Worm (Caenorhabditis elegans): Measurements from ENCODE around the gene prp-40.

prp-40 gene

DNA sequence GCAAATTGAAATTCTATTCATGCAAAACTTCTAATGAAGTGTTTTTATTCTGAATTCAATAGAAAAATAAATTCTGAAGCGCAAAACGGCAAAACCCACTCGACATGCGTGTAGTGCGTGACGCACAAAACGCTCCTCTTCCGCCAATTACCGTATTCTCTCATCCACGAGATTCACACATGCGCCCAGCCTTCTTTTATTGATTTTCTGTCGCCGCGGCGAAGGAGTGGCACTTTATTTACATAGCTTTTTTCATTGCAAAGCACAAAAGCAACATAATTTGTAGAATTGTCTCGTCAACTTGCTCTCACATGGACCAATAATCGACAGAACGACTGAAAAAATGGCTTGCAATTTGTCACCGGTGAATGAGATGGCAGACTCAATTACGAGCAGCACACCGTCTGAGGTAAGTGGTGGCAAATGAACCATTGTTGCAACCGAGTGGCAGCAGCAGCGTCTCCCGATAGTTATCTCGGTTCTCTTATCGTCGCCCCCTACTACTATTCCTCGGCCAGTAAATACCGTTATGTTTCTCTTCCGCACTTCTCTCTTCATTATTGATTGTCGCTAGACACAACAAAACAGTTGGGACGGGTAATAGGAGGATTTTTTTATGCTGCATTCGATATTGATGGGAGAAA lies 24.3 kb downstream of the prp-40 start, which contains the start of gene unc-16 (continued):
- TF ChIP-seq nhr-10 (tag; optimal IDR thresholded peaks at IDR 0.05) (no peak), attf-4 (tag; optimal IDR thresholded peaks at IDR 0.05) (no peak), nhr-111 (GFP tag; optimal IDR thresholded peaks at IDR 0.05) (no peak), madf-5 (GFP tag; IDR thresholded peaks at IDR 0.05) (no peak), nhr-28 (tag; optimal IDR thresholded peaks at IDR 0.05) (peak; percentile 26), daf-8 (GFP tag; IDR thresholded peaks at IDR 0.05) (no peak), spr-1 (tag; optimal IDR thresholded peaks at IDR 0.05) (peak; percentile 87), jun-1 (tag; optimal IDR thresholded peaks at IDR 0.05) (no peak), aly-2 (tag; optimal IDR thresholded peaks at IDR 0.05) (no peak), dmd-6 (GFP tag; IDR thresholded peaks at IDR 0.05) (peak; percentile 71), ceh-44 (GFP tag; IDR thresholded peaks at IDR 0.05) (peak; percentile 36; the same call in 1 of the 2 replicates), nhr-42 (GFP tag; IDR thresholded peaks at IDR 0.05) (peak; percentile 18; the same call in 1 of the 2 replicates), duxl-1 (tag; optimal IDR thresholded peaks at IDR 0.05; ENCODE audit: poor library complexity) (peak; percentile 67), nhr-77 (tag; optimal IDR thresholded peaks at IDR 0.05) (peak; percentile 50), fkh-10 (GFP tag; optimal IDR thresholded peaks at IDR 0.05) (peak; percentile 91), ZK546.5 (tag; optimal IDR thresholded peaks at IDR 0.05) (peak in 1 of 2 experiments; percentile 9), php-3 (GFP tag; IDR thresholded peaks at IDR 0.05) (no peak), rbr-2 (tag; optimal IDR thresholded peaks at IDR 0.05) (peak; percentile 91), mxl-2 (GFP tag; conservative IDR thresholded peaks at IDR 0.05) (peak; percentile 77), lin-13 (GFP tag; optimal IDR thresholded peaks at IDR 0.05) (peak; percentile 59), zfp-2 (tag; optimal IDR thresholded peaks at IDR 0.05) (peak; percentile 21), Y5F2A.4 (GFP tag; optimal IDR thresholded peaks at IDR 0.05) (no peak), ama-1 (optimal IDR thresholded peaks at IDR 0.05) (peak; percentile 86), ctbp-1 (GFP tag; IDR thresholded peaks at IDR 0.05) (peak; percentile 68; the same call in 1 of the 2 replicates), dpl-1 (GFP tag; optimal IDR thresholded peaks at IDR 0.05) (peak; percentile 76), ceh-62 (tag; optimal IDR thresholded peaks at IDR 0.05) (no peak), mxl-3 (GFP tag; optimal IDR thresholded peaks at IDR 0.05) (peak; percentile 89), lin-29 (GFP tag; IDR thresholded peaks at IDR 0.05) (0 out of 2 replicates have a peak, but pooled peaks have one; percentile 19), lir-3 (tag; optimal IDR thresholded peaks at IDR 0.05) (no peak), snpc-4 (tag; optimal IDR thresholded peaks at IDR 0.05) (no peak), T26A8.4 (GFP tag; IDR thresholded peaks at IDR 0.05) (peak; percentile 80), mep-1 (tag; optimal IDR thresholded peaks at IDR 0.05) (peak; percentile 94), lin-1 (GFP tag; IDR thresholded peaks at IDR 0.05) (no peak), sdz-12 (GFP tag; optimal IDR thresholded peaks at IDR 0.05) (no peak), F26F4.8 (GFP tag; conservative IDR thresholded peaks at IDR 0.05) (no peak), unc-39 (tag; optimal IDR thresholded peaks at IDR 0.05) (no peak), nhr-237 (tag; optimal IDR thresholded peaks at IDR 0.05) (no peak), F44E2.7 (GFP tag; IDR thresholded peaks at IDR 0.05) (no peak), F49E8.2 (tag; optimal IDR thresholded peaks at IDR 0.05; ENCODE audit: borderline replicate concordance) (no peak), Y105C5A.15 (GFP tag; IDR thresholded peaks at IDR 0.05) (no peak), unc-62 (GFP tag; optimal IDR thresholded peaks at IDR 0.05 in 1 of 2) (peak in 1 of 2 experiments; percentile 64), unc-62 (tag; optimal IDR thresholded peaks at IDR 0.05) (no peak), R02D3.7 (tag; optimal IDR thresholded peaks at IDR 0.05) (no peak), vab-7 (GFP tag; IDR thresholded peaks at IDR 0.05) (peak; percentile 56), daf-16 (GFP tag; optimal IDR thresholded peaks at IDR 0.05) (peak in 1 of 2 experiments; percentile 28), daf-16 (tag; optimal IDR thresholded peaks at IDR 0.05) (peak; percentile 79), dmd-9 (GFP tag; IDR thresholded peaks at IDR 0.05) (0 out of 2 replicates have a peak, but pooled peaks have one; percentile 52), zip-2 (tag; optimal IDR thresholded peaks at IDR 0.05) (no peak), set-16 (GFP tag; IDR thresholded peaks at IDR 0.05) (0 out of 2 replicates have a peak, but pooled peaks have one; percentile 16), nhr-76 (tag; optimal IDR thresholded peaks at IDR 0.05) (no peak), ZK337.2 (GFP tag; IDR thresholded peaks at IDR 0.05) (0 out of 2 replicates have a peak, but pooled peaks have one; percentile 8), hlh-11 (tag; optimal IDR thresholded peaks at IDR 0.05) (peak; percentile 90)
